Fruit fly (Drosophila melanogaster) whole organism, embryonic: Measurements from ENCODE around the gene ND-30.

ENCODE experiments used
- Aef1 ChIP-seq: fragments of 200-800 bp; sonication (Bioruptor generic); IDR thresholded peaks from 3 replicates; pipeline ENCODE4 v1.3.6; 2022; ENCODE audit warnings: missing biosample characterization, missing genetic modification characterization
- CG10565 ChIP-seq: fragments of 200-800 bp; sonication (Bioruptor generic); optimal IDR thresholded peaks from 3 replicates; lab custom pipeline; 2016; ENCODE audit warnings: missing biosample characterization, mild to moderate bottlenecking, missing genetic modification characterization
- CG11085 ChIP-seq: fragments of 200-800 bp; sonication (Bioruptor generic); IDR thresholded peaks from 2 replicates; pipeline ENCODE4 v1.3.6; 2022; ENCODE audit warnings: missing biosample characterization, missing genetic modification characterization
- CG12744 ChIP-seq: fragments of 200-800 bp; sonication (Bioruptor generic); optimal IDR thresholded peaks from 2 replicates; lab custom pipeline; 2016; ENCODE audit warnings: missing biosample characterization, missing genetic modification characterization
- CG12942 ChIP-seq: fragments of 200-800 bp; sonication (Bioruptor generic); optimal IDR thresholded peaks from 3 replicates; lab custom pipeline; 2016; ENCODE audit warnings: missing biosample characterization, missing genetic modification characterization
- CG13123 ChIP-seq: fragments of 200-800 bp; sonication (Bioruptor generic); optimal IDR thresholded peaks from 2 replicates; lab custom pipeline; 2016; ENCODE audit warnings: missing biosample characterization, missing genetic modification characterization
- CG14050 ChIP-seq: fragments of 200-800 bp; sonication (Bioruptor generic); IDR thresholded peaks from 3 replicates; pipeline ENCODE4 v1.3.6; 2022; ENCODE audit warnings: missing biosample characterization, missing genetic modification characterization
- CG2116 ChIP-seq: fragments of 200-800 bp; sonication (Bioruptor generic); optimal IDR thresholded peaks from 3 replicates; lab custom pipeline; 2018; ENCODE audit warnings: missing biosample characterization, mild to moderate bottlenecking, missing genetic modification characterization
- CG2889 ChIP-seq: fragments of 200-800 bp; sonication (Bioruptor generic); IDR thresholded peaks from 3 replicates; pipeline ENCODE4 v1.3.6; 2022; ENCODE audit warnings: missing biosample characterization, missing genetic modification characterization
- CG31365 ChIP-seq: fragments of 200-800 bp; sonication (Bioruptor generic); optimal IDR thresholded peaks from 2 replicates; lab custom pipeline; 2018; ENCODE audit warnings: missing biosample characterization, mild to moderate bottlenecking, missing genetic modification characterization
- CG32532 ChIP-seq: fragments of 200-800 bp; sonication (Bioruptor generic); IDR thresholded peaks from 2 replicates; pipeline ENCODE4 v1.3.6; 2022; ENCODE audit warnings: missing biosample characterization, missing genetic modification characterization
- CG3281 ChIP-seq: fragments of 200-800 bp; sonication (Bioruptor generic); optimal IDR thresholded peaks from 3 replicates; lab custom pipeline; 2017; ENCODE audit warnings: missing biosample characterization, mild to moderate bottlenecking, missing genetic modification characterization
- CG4404 ChIP-seq: fragments of 200-800 bp; sonication (Bioruptor generic); IDR thresholded peaks from 2 replicates; pipeline ENCODE4 v1.3.6; 2022; ENCODE audit warnings: missing biosample characterization, missing genetic modification characterization
- CG4820 ChIP-seq: fragments of 200-800 bp; sonication (Bioruptor generic); optimal IDR thresholded peaks from 3 replicates; lab custom pipeline; 2016; ENCODE audit warnings: missing biosample characterization, missing genetic modification characterization
- CG4854 ChIP-seq: fragments of 200-800 bp; sonication (Bioruptor generic); optimal IDR thresholded peaks from 2 replicates; lab custom pipeline; 2016; ENCODE audit warnings: missing biosample characterization, missing genetic modification characterization, inconsistent platforms
- CG6689 ChIP-seq: fragments of 200-800 bp; sonication (Bioruptor generic); IDR thresholded peaks from 2 replicates; pipeline ENCODE4 v1.3.6; 2022; ENCODE audit warnings: missing biosample characterization, missing genetic modification characterization
- CG6813 ChIP-seq: fragments of 200-800 bp; sonication (Bioruptor generic); optimal IDR thresholded peaks from 2 replicates; lab custom pipeline; 2017; ENCODE audit warnings: missing biosample characterization, missing genetic modification characterization, mild to moderate bottlenecking, moderate library complexity, missing genetic modification reagents
- Camta ChIP-seq: fragments of 200-800 bp; sonication (Bioruptor generic); optimal IDR thresholded peaks from 2 replicates; lab custom pipeline; 2016; ENCODE audit warnings: missing biosample characterization, missing genetic modification characterization
- D ChIP-seq, 2 experiments: fragments of 200-800 bp in 1 of 2; fragments of >200 bp in 1 of 2; sonication (Bioruptor generic) in 1 of 2; optimal IDR thresholded peaks; 2 replicates in 1 of 2; 3 replicates in 1 of 2; lab custom pipeline; 2017; ENCODE audit warnings: mild to moderate bottlenecking in 1 of 2, missing biosample characterization in 1 of 2, missing genetic modification characterization in 1 of 2, missing genetic modification reagents in 1 of 2
- Dip2 ChIP-seq: fragments of 200-800 bp; sonication (Bioruptor generic); IDR thresholded peaks from 2 replicates; pipeline ENCODE4 v1.3.6; 2022; ENCODE audit warnings: missing biosample characterization, missing genetic modification characterization
- Doc3 ChIP-seq: fragments of 200-800 bp; sonication (Bioruptor generic); IDR thresholded peaks from 3 replicates; pipeline ENCODE4 v1.3.6; 2022; ENCODE audit warnings: missing biosample characterization, missing genetic modification characterization; ENCODE audit not compliant: partially characterized antibody
- HLH54F ChIP-seq: fragments of 200-800 bp; sonication (Bioruptor generic); optimal IDR thresholded peaks from 3 replicates; lab custom pipeline; 2016; ENCODE audit warnings: missing biosample characterization, missing genetic modification characterization
- Hmr ChIP-seq: fragments of 200-800 bp; sonication (Bioruptor generic); optimal IDR thresholded peaks from 3 replicates; lab custom pipeline; 2017; ENCODE audit warnings: mild to moderate bottlenecking, missing biosample characterization, missing genetic modification reagents, missing genetic modification characterization
- MTF-1 ChIP-seq: fragments of 200-800 bp; sonication (Bioruptor generic); optimal IDR thresholded peaks from 2 replicates; lab custom pipeline; 2018; ENCODE audit warnings: missing biosample characterization, mild to moderate bottlenecking, missing genetic modification characterization, borderline replicate concordance
- Mad ChIP-seq: fragments of 200-800 bp; sonication (Bioruptor generic); optimal IDR thresholded peaks from 2 replicates; lab custom pipeline; 2016; ENCODE audit warnings: missing biosample characterization, missing genetic modification characterization
- Pdp1 ChIP-seq, 2 experiments: fragments of 200-800 bp; sonication (Bioruptor generic); optimal IDR thresholded peaks; 3 replicates each; lab custom pipeline; 2016; ENCODE audit warnings: missing biosample characterization in 2 of 2, missing genetic modification characterization in 2 of 2, mild to moderate bottlenecking in 1 of 2, moderate library complexity in 1 of 2
- Poxn ChIP-seq: fragments of 200-800 bp; sonication (Bioruptor generic); IDR thresholded peaks from 2 replicates; pipeline ENCODE4 v1.3.6; 2022; ENCODE audit warnings: missing biosample characterization, missing genetic modification characterization
- Trl ChIP-seq, 3 experiments: fragments of >200 bp in 2 of 3; fragments of 200-800 bp in 1 of 3; sonication (Bioruptor generic) in 1 of 3; optimal IDR thresholded peaks; 2 replicates in 1 of 3; 3 replicates in 2 of 3; lab custom pipeline; 2016 to 2017; ENCODE audit warnings: missing biosample characterization in 1 of 3, missing genetic modification characterization in 1 of 3
- Usf ChIP-seq: fragments of 200-800 bp; sonication (Bioruptor generic); optimal IDR thresholded peaks from 2 replicates; lab custom pipeline; 2017; ENCODE audit warnings: missing genotype, missing biosample characterization, missing genetic modification characterization
- Vsx1 ChIP-seq: fragments of 200-800 bp; sonication (Bioruptor generic); optimal IDR thresholded peaks from 2 replicates; lab custom pipeline; 2017; ENCODE audit warnings: missing biosample characterization, mild to moderate bottlenecking, missing genetic modification characterization, missing genetic modification reagents
- ac ChIP-seq: fragments of 200-800 bp; sonication (Bioruptor generic); optimal IDR thresholded peaks from 3 replicates; lab custom pipeline; 2017; ENCODE audit warnings: missing biosample characterization, mild to moderate bottlenecking, missing genetic modification characterization
- cad ChIP-seq: fragments of >200 bp; optimal IDR thresholded peaks from 2 replicates; lab custom pipeline; 2017; ENCODE audit warnings: missing biosample characterization, missing genetic modification characterization
- cas ChIP-seq: fragments of 200-800 bp; sonication (Bioruptor generic); IDR thresholded peaks from 2 replicates; pipeline ENCODE4 v1.3.6; 2022; ENCODE audit warnings: missing biosample characterization, missing genetic modification characterization
- chn ChIP-seq: fragments of 200-800 bp; sonication (Bioruptor generic); optimal IDR thresholded peaks from 2 replicates; lab custom pipeline; 2016; ENCODE audit warnings: missing biosample characterization, missing genetic modification characterization
- croc ChIP-seq: fragments of 200-800 bp; sonication (Bioruptor generic); conservative IDR thresholded peaks from 3 replicates; pipeline ENCODE4 v1.3.6; 2022; ENCODE audit warnings: missing biosample characterization, missing genetic modification characterization
- crp ChIP-seq, 2 experiments: fragments of 200-800 bp; sonication (Bioruptor generic); optimal IDR thresholded peaks; 2 replicates in 1 of 2; 3 replicates in 1 of 2; lab custom pipeline; 2017; ENCODE audit warnings: missing biosample characterization in 2 of 2, missing genetic modification characterization in 2 of 2, mild to moderate bottlenecking in 1 of 2, moderate library complexity in 1 of 2
- ham ChIP-seq: fragments of 200-800 bp; sonication (Bioruptor generic); IDR thresholded peaks from 2 replicates; pipeline ENCODE4 v1.3.6; 2022; ENCODE audit warnings: missing biosample characterization, missing genetic modification characterization
- hb ChIP-seq: fragments of 200-800 bp; sonication (Bioruptor generic); IDR thresholded peaks from 3 replicates; pipeline ENCODE4 v1.3.6; 2022; ENCODE audit warnings: missing biosample characterization, missing genetic modification characterization; ENCODE audit not compliant: partially characterized antibody
- her ChIP-seq: fragments of 200-800 bp; sonication (Bioruptor generic); optimal IDR thresholded peaks from 2 replicates; lab custom pipeline; 2016; ENCODE audit warnings: missing biosample characterization, missing genetic modification characterization
- kni ChIP-seq: fragments of 200-800 bp; sonication (Bioruptor generic); optimal IDR thresholded peaks from 3 replicates; lab custom pipeline; 2017; ENCODE audit warnings: mild to moderate bottlenecking, missing biosample characterization, missing genetic modification reagents, missing genetic modification characterization
- nerfin-1 ChIP-seq: fragments of 200-800 bp; sonication (Bioruptor generic); optimal IDR thresholded peaks from 3 replicates; lab custom pipeline; 2019; ENCODE audit warnings: missing biosample characterization, mild to moderate bottlenecking, missing genetic modification characterization, moderate library complexity
- nerfin-2 ChIP-seq: fragments of 200-800 bp; sonication (Bioruptor generic); IDR thresholded peaks from 2 replicates; pipeline ENCODE4 v1.3.6; 2022; ENCODE audit warnings: missing biosample characterization, missing genetic modification characterization; ENCODE audit not compliant: partially characterized antibody
- sc ChIP-seq, 3 experiments: fragments of >200 bp in 2 of 3; fragments of 200-800 bp in 1 of 3; sonication (Bioruptor generic) in 1 of 3; optimal IDR thresholded peaks; 2 replicates in 2 of 3; 3 replicates in 1 of 3; lab custom pipeline; 2017; ENCODE audit warnings: mild to moderate bottlenecking in 1 of 3, missing biosample characterization in 1 of 3, missing genetic modification characterization in 1 of 3, missing genetic modification reagents in 1 of 3
- sqz ChIP-seq: fragments of 200-800 bp; sonication (Bioruptor generic); optimal IDR thresholded peaks from 3 replicates; lab custom pipeline; 2018; ENCODE audit warnings: missing biosample characterization, mild to moderate bottlenecking, missing genetic modification characterization
- tll ChIP-seq, 2 experiments: fragments of 200-800 bp in 1 of 2; fragments of >200 bp in 1 of 2; sonication (Bioruptor generic) in 1 of 2; optimal IDR thresholded peaks; 2 replicates each; lab custom pipeline; 2017 to 2019; ENCODE audit warnings: missing biosample characterization in 2 of 2, missing genetic modification characterization in 2 of 2, mild to moderate bottlenecking in 1 of 2, moderate library complexity in 1 of 2
- trem ChIP-seq: fragments of 200-800 bp; optimal IDR thresholded peaks from 3 replicates; lab custom pipeline; 2019; ENCODE audit warnings: missing biosample characterization, mild to moderate bottlenecking, missing genetic modification characterization, moderate library complexity
- vnd ChIP-seq: fragments of 200-800 bp; sonication (Bioruptor generic); IDR thresholded peaks from 3 replicates; pipeline ENCODE4 v1.3.6; 2022; ENCODE audit warnings: missing biosample characterization, missing genetic modification characterization; ENCODE audit not compliant: partially characterized antibody
- wdn ChIP-seq: fragments of 200-800 bp; sonication (Bioruptor generic); IDR thresholded peaks from 2 replicates; pipeline ENCODE4 v1.3.6; 2022; ENCODE audit warnings: missing biosample characterization, missing genetic modification characterization
- zfh2 ChIP-seq: fragments of 200-800 bp; sonication (Bioruptor generic); optimal IDR thresholded peaks from 2 replicates; lab custom pipeline; 2016; ENCODE audit warnings: missing biosample characterization, missing genetic modification characterization

ND-30 gene

DNA sequence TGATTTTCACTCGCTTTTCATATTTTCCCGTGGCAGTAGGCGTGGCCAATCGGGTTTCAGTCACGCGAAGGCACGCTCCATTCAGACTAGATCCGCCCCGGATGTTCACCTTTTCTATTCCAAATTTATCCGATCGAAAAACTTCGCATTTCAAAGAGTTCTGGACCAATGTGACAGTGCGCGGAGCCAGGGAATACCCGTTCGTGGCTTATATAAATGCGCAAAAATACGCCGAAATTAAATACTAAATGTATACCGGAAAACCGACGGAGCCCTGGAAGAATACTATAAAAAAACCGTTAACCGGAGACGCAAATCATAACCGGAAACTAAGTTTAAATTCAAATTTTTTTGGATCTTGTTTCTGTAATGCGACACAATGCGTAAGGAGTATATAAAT is 31.8 kb downstream of the ND-30 start, which contains the start of gene promL (continued):
- no peak for TF ChIP-seq Usf (GFP tag; lab: Kevin White, UChicago)
- no peak for TF ChIP-seq Aef1 (GFP tag; lab: Robert Waterston, UW)
- peak; percentile 6 for TF ChIP-seq zfh2
- no peak for TF ChIP-seq Doc3 (GFP tag; lab: Robert Waterston, UW)
- TF ChIP-seq CG3281 (GFP tag; lab: Kevin White, UChicago), result peak; percentile 81
- no peak for TF ChIP-seq croc (GFP tag; lab: Robert Waterston, UW)
- TF ChIP-seq cas (GFP tag; lab: Robert Waterston, UW), result no peak
- TF ChIP-seq trem (tag; lab: Kevin White, UChicago), result peak; percentile 79
- TF ChIP-seq CG13123 (GFP tag; lab: Kevin White, UChicago), result no peak
- TF ChIP-seq Poxn (GFP tag; lab: Robert Waterston, UW), result no peak
- TF ChIP-seq CG10565 (GFP tag; lab: Kevin White, UChicago), result no peak
- no peak for TF ChIP-seq CG11085
- TF ChIP-seq vnd (GFP tag; lab: Robert Waterston, UW), result no peak
- TF ChIP-seq CG32532, result peak; percentile 63
- no peak for TF ChIP-seq hb
- no peak for TF ChIP-seq CG6689 (GFP tag; lab: Robert Waterston, UW)
- TF ChIP-seq Vsx1 (GFP tag; lab: Kevin White, UChicago), result peak; percentile 21
- peak; percentile 57 for TF ChIP-seq nerfin-1 (tag; lab: Kevin White, UChicago)
- no peak for TF ChIP-seq CG4404 (GFP tag; lab: Robert Waterston, UW)
- no peak for TF ChIP-seq CG12942
- TF ChIP-seq Pdp1 (GFP tag; optimal IDR thresholded peaks at IDR 0.05; lab: Kevin White, UChicago), result peak; percentile 32 to 86
- peak; percentile 57 for TF ChIP-seq Camta (GFP tag; lab: Kevin White, UChicago)
- no peak for TF ChIP-seq ham (GFP tag; lab: Robert Waterston, UW)
- no peak for TF ChIP-seq nerfin-2 (GFP tag; lab: Robert Waterston, UW)
- no peak for TF ChIP-seq her (GFP tag; lab: Kevin White, UChicago)
- TF ChIP-seq Dip2, result no peak
- peak; percentile 66 for TF ChIP-seq Mad (GFP tag; lab: Kevin White, UChicago)
- TF ChIP-seq CG2116 (GFP tag; lab: Kevin White, UChicago), result peak; percentile 76
- TF ChIP-seq CG14050 (GFP tag; lab: Robert Waterston, UW), result no peak
- TF ChIP-seq wdn (GFP tag; lab: Robert Waterston, UW), result peak; percentile 15; the same call in 1 of the 2 replicates
- TF ChIP-seq cad (GFP tag; lab: Kevin White, UChicago), result no peak
- TF ChIP-seq chn (GFP tag; lab: Kevin White, UChicago), result peak; percentile 11
- peak; percentile 40 for TF ChIP-seq sqz (GFP tag; lab: Kevin White, UChicago)
- no peak for TF ChIP-seq sc (optimal IDR thresholded peaks at IDR 0.05; lab: Kevin White, UChicago)
- TF ChIP-seq sc (GFP tag; optimal IDR thresholded peaks at IDR 0.05; lab: Kevin White, UChicago), result no peak
- TF ChIP-seq tll (GFP tag; optimal IDR thresholded peaks at IDR 0.05; lab: Kevin White, UChicago), result no peak
- TF ChIP-seq CG4820, result no peak
- peak; percentile 18 for TF ChIP-seq CG4854 (GFP tag; lab: Kevin White, UChicago)
- no peak for TF ChIP-seq D (optimal IDR thresholded peaks at IDR 0.05; lab: Kevin White, UChicago)
- no peak for TF ChIP-seq D (GFP tag; optimal IDR thresholded peaks at IDR 0.05; lab: Kevin White, UChicago)
- peak; percentile 83 for TF ChIP-seq kni (GFP tag; lab: Kevin White, UChicago)
- TF ChIP-seq Hmr, result peak; percentile 93
- peak; percentile 42 for TF ChIP-seq HLH54F (GFP tag; lab: Kevin White, UChicago)
- peak in 1 of 2 experiments; percentile 30 for TF ChIP-seq crp (GFP tag; optimal IDR thresholded peaks at IDR 0.05; lab: Kevin White, UChicago)
- peak; percentile 37 for TF ChIP-seq CG31365 (tag; lab: Kevin White, UChicago)
- no peak for TF ChIP-seq ac (GFP tag; lab: Kevin White, UChicago)
- no peak for TF ChIP-seq Trl (optimal IDR thresholded peaks at IDR 0.05; lab: Kevin White, UChicago)
- peak; percentile 77 for TF ChIP-seq Trl (GFP tag; optimal IDR thresholded peaks at IDR 0.05; lab: Kevin White, UChicago)
- peak; percentile 48 for TF ChIP-seq CG12744 (GFP tag; lab: Kevin White, UChicago)
- no peak for TF ChIP-seq CG2889 (GFP tag; lab: Robert Waterston, UW)
- TF ChIP-seq MTF-1, result peak; percentile 55
- peak; percentile 48 for TF ChIP-seq CG6813 (GFP tag; lab: Kevin White, UChicago)
